Worm (Caenorhabditis elegans): ENCODE results near the gene E04F6.4.

Gene E04F6.4

ce11 chrII:7174843-7175242 is 14.4 kb upstream of the E04F6.4 start, which contains the start of gene glc-4:
Gene glc-4 (minus strand): TSS chrII:7174943.
- TF ChIP-seq efl-1 (optimal IDR thresholded peaks at IDR 0.05) (no peak), efl-1 (GFP tag; optimal IDR thresholded peaks at IDR 0.05 in 1 of 2) (peak in 1 of 2 experiments; percentile 28), ces-1 (GFP tag; optimal IDR thresholded peaks at IDR 0.05) (no peak)

ce11 chrII:7176108-7176507 is 13.1 kb upstream of the E04F6.4 start:
- TF ChIP-seq fkh-10 (GFP tag; optimal IDR thresholded peaks at IDR 0.05) (peak; percentile 59), nhr-47 (tag; optimal IDR thresholded peaks at IDR 0.05) (peak; percentile 11), ceh-63 (GFP tag; optimal IDR thresholded peaks at IDR 0.05) (no peak), ceh-8 (GFP tag; optimal IDR thresholded peaks at IDR 0.05) (peak; percentile 58), nhr-28 (tag; optimal IDR thresholded peaks at IDR 0.05) (no peak)

- TF ChIP-seq nhr-84 (tag; optimal IDR thresholded peaks at IDR 0.05) (no peak), blmp-1 (tag; optimal IDR thresholded peaks at IDR 0.05) (no peak), unc-86 (tag; optimal IDR thresholded peaks at IDR 0.05) (no peak), fkh-8 (tag; optimal IDR thresholded peaks at IDR 0.05) (peak; percentile 0), nhr-47 (tag; optimal IDR thresholded peaks at IDR 0.05) (peak; percentile 41), jun-1 (tag; optimal IDR thresholded peaks at IDR 0.05) (no peak), sptf-1 (tag; optimal IDR thresholded peaks at IDR 0.05) (no peak), xbp-1 (tag; optimal IDR thresholded peaks at IDR 0.05) (peak; percentile 10), hlh-4 (tag; optimal IDR thresholded peaks at IDR 0.05) (no peak), nhr-71 (tag; optimal IDR thresholded peaks at IDR 0.05) (peak; percentile 41), lir-3 (tag; optimal IDR thresholded peaks at IDR 0.05; ENCODE audit: poor library complexity) (peak; percentile 53), dpl-1 (GFP tag; optimal IDR thresholded peaks at IDR 0.05) (no peak), zip-4 (GFP tag; optimal IDR thresholded peaks at IDR 0.05) (no peak), snpc-4 (tag; optimal IDR thresholded peaks at IDR 0.05) (no peak), efl-1 (optimal IDR thresholded peaks at IDR 0.05) (peak in 1 of 2 experiments; percentile 6), efl-1 (GFP tag; optimal IDR thresholded peaks at IDR 0.05 in 1 of 2) (peak in 1 of 2 experiments; percentile 74), dsc-1 (tag; optimal IDR thresholded peaks at IDR 0.05) (peak; percentile 3), ceh-8 (GFP tag; optimal IDR thresholded peaks at IDR 0.05) (no peak), nhr-20 (tag; optimal IDR thresholded peaks at IDR 0.05) (no peak), unc-98 (GFP tag; IDR thresholded peaks at IDR 0.05) (no peak), aly-2 (tag; optimal IDR thresholded peaks at IDR 0.05) (no peak), mab-9 (GFP tag; IDR thresholded peaks at IDR 0.05) (no peak), pax-3 (tag; optimal IDR thresholded peaks at IDR 0.05) (no peak), lin-14 (GFP tag; optimal IDR thresholded peaks at IDR 0.05) (peak; percentile 83), mep-1 (tag; optimal IDR thresholded peaks at IDR 0.05) (peak; percentile 35), ceh-82 (tag; optimal IDR thresholded peaks at IDR 0.05) (peak in 1 of 3 experiments; percentile 37), vab-15 (tag; optimal IDR thresholded peaks at IDR 0.05) (no peak), elt-2 (tag; optimal IDR thresholded peaks at IDR 0.05) (no peak), swsn-7 (tag; optimal IDR thresholded peaks at IDR 0.05) (peak; percentile 14), ztf-11 (tag; optimal IDR thresholded peaks at IDR 0.05) (no peak), nhr-76 (tag; optimal IDR thresholded peaks at IDR 0.05) (no peak), lin-35 (GFP tag; optimal IDR thresholded peaks at IDR 0.05) (peak in 1 of 2 experiments; percentile 9), egl-13 (tag; optimal IDR thresholded peaks at IDR 0.05) (peak; percentile 37), lin-39 (tag; optimal IDR thresholded peaks at IDR 0.05) (no peak), snu-23 (GFP tag; optimal IDR thresholded peaks at IDR 0.05) (peak; percentile 19), nhr-90 (tag; optimal IDR thresholded peaks at IDR 0.05; ENCODE audit: poor library complexity) (no peak), fkh-10 (GFP tag; optimal IDR thresholded peaks at IDR 0.05) (peak; percentile 71), nhr-19 (GFP tag; conservative IDR thresholded peaks at IDR 0.05) (no peak), tbx-2 (tag; optimal IDR thresholded peaks at IDR 0.05) (no peak), pag-3 (tag; optimal IDR thresholded peaks at IDR 0.05; ENCODE audit: borderline replicate concordance, insufficient read depth) (no peak), egl-27 (tag; optimal IDR thresholded peaks at IDR 0.05) (no peak), skn-1 (tag; optimal IDR thresholded peaks at IDR 0.05) (no peak), irx-1 (tag; optimal IDR thresholded peaks at IDR 0.05) (no peak), lsy-2 (tag; optimal IDR thresholded peaks at IDR 0.05) (peak; percentile 25 to 50)
These were observed 6.6 kb upstream of the E04F6.4 start for ce11 chrII:7182630-7183029.
